Worm (Caenorhabditis elegans) whole organism, L1 larva: ENCODE data around the gene cdk-4.

ENCODE experiments used
- dpl-1 ChIP-seq, 3 experiments: fragments of 150-350 bp in 2 of 3; sonication (generic microtip) in 1 of 3; optimal IDR thresholded peaks; 2 replicates each; lab custom pipeline; 2014 to 2017; ENCODE audit warnings: missing biosample characterization in 3 of 3, missing genetic modification characterization in 3 of 3, missing genetic modification reagents in 3 of 3
- fkh-10 ChIP-seq: sonication (generic microtip); optimal IDR thresholded peaks from 2 replicates; lab custom pipeline; 2017; ENCODE audit warnings: missing biosample characterization, missing genetic modification reagents, missing genetic modification characterization
- isw-1 ChIP-seq: fragments of 200-800 bp; sonication (Bioruptor generic); IDR thresholded peaks from 2 replicates; pipeline ENCODE4 v1.3.6; 2022; ENCODE audit warnings: missing genetic modification characterization, missing compliant biosample characterization
- jun-1 ChIP-seq: fragments of 150-350 bp; optimal IDR thresholded peaks from 2 replicates; lab custom pipeline; 2014; ENCODE audit warnings: missing biosample characterization, missing genetic modification reagents, missing genetic modification characterization
- lin-15B ChIP-seq: fragments of 150-350 bp; sonication (generic microtip); optimal IDR thresholded peaks from 3 replicates; lab custom pipeline; 2014; ENCODE audit warnings: missing biosample characterization, missing genetic modification characterization
- lin-39 ChIP-seq: fragments of 150-350 bp; optimal IDR thresholded peaks from 2 replicates; lab custom pipeline; 2014; ENCODE audit warnings: missing biosample characterization, missing genetic modification reagents, missing genetic modification characterization
- mep-1 ChIP-seq: fragments of 150-350 bp; optimal IDR thresholded peaks from 2 replicates; lab custom pipeline; 2014; ENCODE audit warnings: missing biosample characterization, missing genetic modification characterization
- nhr-28 ChIP-seq: fragments of 150-350 bp; optimal IDR thresholded peaks from 2 replicates; lab custom pipeline; 2014; ENCODE audit warnings: missing biosample characterization, missing genetic modification characterization
- skn-1 ChIP-seq: fragments of 150-350 bp; optimal IDR thresholded peaks from 2 replicates; lab custom pipeline; 2014; ENCODE audit warnings: missing biosample characterization, missing genetic modification characterization
- unc-62 ChIP-seq: fragments of 150-350 bp; optimal IDR thresholded peaks from 2 replicates; lab custom pipeline; 2014; ENCODE audit warnings: missing biosample characterization, missing genetic modification reagents, missing genetic modification characterization
- zag-1 ChIP-seq: fragments of 150-350 bp; optimal IDR thresholded peaks from 2 replicates; lab custom pipeline; 2014; ENCODE audit warnings: missing biosample characterization, missing genetic modification characterization

ce11 chrX:13536759-13537158 lies 18.0 kb upstream of the cdk-4 start, which contains the start of gene R01E6.5:
- TF ChIP-seq lin-15B (tag; lab: Kevin White, UChicago) (no peak), isw-1 (GFP tag; lab: Robert Waterston, UW) (no peak), zag-1 (tag; lab: Kevin White, UChicago) (no peak), unc-62 (no peak), dpl-1 (GFP tag; optimal IDR thresholded peaks at IDR 0.05; lab: Kevin White, UChicago) (no peak), fkh-10 (no peak), nhr-28 (no peak), mep-1 (tag; lab: Kevin White, UChicago) (no peak), lin-39 (tag; lab: Kevin White, UChicago) (no peak), skn-1 (tag; lab: Kevin White, UChicago) (no peak), jun-1 (no peak)
